Fruit fly (Drosophila melanogaster) whole organism, embryonic: Measurements from ENCODE around the gene Ppi1.
A peak's percentile ranks its signal among the peaks of the same experiment; 100 is the strongest.

Experiments
- Ada2b ChIP-seq: fragments of 200-800 bp; sonication (Bioruptor generic); IDR thresholded peaks from 2 replicates; pipeline ENCODE4 v1.3.6; 2022; ENCODE audit warnings: missing biosample characterization, missing genetic modification characterization
- Antp ChIP-seq: fragments of 200-800 bp; sonication (Bioruptor generic); optimal IDR thresholded peaks from 3 replicates; lab custom pipeline; 2016; ENCODE audit warnings: missing biosample characterization, missing genetic modification characterization
- Atf3 ChIP-seq: fragments of 200-800 bp; sonication (Bioruptor generic); optimal IDR thresholded peaks from 3 replicates; lab custom pipeline; 2016; ENCODE audit warnings: missing biosample characterization, missing genetic modification characterization
- BtbVII ChIP-seq: fragments of 200-800 bp; sonication (Bioruptor generic); optimal IDR thresholded peaks from 3 replicates; lab custom pipeline; 2017; ENCODE audit warnings: missing biosample characterization, mild to moderate bottlenecking, missing genetic modification characterization
- CG10366 ChIP-seq: fragments of 200-800 bp; sonication (Bioruptor generic); IDR thresholded peaks from 2 replicates; pipeline ENCODE4 v1.3.6; 2022; ENCODE audit warnings: missing biosample characterization, missing genetic modification characterization
- CG13624 ChIP-seq: fragments of 200-800 bp; sonication (Bioruptor generic); optimal IDR thresholded peaks from 2 replicates; lab custom pipeline; 2016; ENCODE audit warnings: missing biosample characterization, missing genetic modification characterization
- CG14667 ChIP-seq: fragments of 200-800 bp; sonication (Bioruptor generic); IDR thresholded peaks from 2 replicates; pipeline ENCODE4 v1.3.6; 2022; ENCODE audit warnings: missing biosample characterization, missing genetic modification characterization
- CG15073 ChIP-seq: fragments of 200-800 bp; sonication (Bioruptor generic); optimal IDR thresholded peaks from 2 replicates; lab custom pipeline; 2016; ENCODE audit warnings: missing biosample characterization, missing genetic modification characterization
- CG1529 ChIP-seq: fragments of 200-800 bp; sonication (Bioruptor generic); optimal IDR thresholded peaks from 3 replicates; lab custom pipeline; 2018; ENCODE audit warnings: missing biosample characterization, missing genetic modification characterization
- CG15479 ChIP-seq: fragments of 200-800 bp; sonication (Bioruptor generic); optimal IDR thresholded peaks from 3 replicates; lab custom pipeline; 2019; ENCODE audit warnings: missing biosample characterization, mild to moderate bottlenecking, missing genetic modification characterization, moderate library complexity
- CG1603 ChIP-seq: fragments of 200-800 bp; sonication (Bioruptor generic); optimal IDR thresholded peaks from 2 replicates; lab custom pipeline; 2019; ENCODE audit warnings: missing biosample characterization, mild to moderate bottlenecking, missing genetic modification characterization, moderate library complexity
- CG16863 ChIP-seq: fragments of 200-800 bp; sonication (Bioruptor generic); optimal IDR thresholded peaks from 3 replicates; lab custom pipeline; 2016; ENCODE audit warnings: missing biosample characterization, missing genetic modification characterization
- CG18011 ChIP-seq: fragments of 200-800 bp; sonication (Bioruptor generic); optimal IDR thresholded peaks from 2 replicates; lab custom pipeline; 2017; ENCODE audit warnings: missing biosample characterization, missing genetic modification characterization, mild to moderate bottlenecking, moderate library complexity, missing genotype
- CG18476 ChIP-seq: fragments of 200-800 bp; sonication (Bioruptor generic); optimal IDR thresholded peaks from 2 replicates; lab custom pipeline; 2016; ENCODE audit warnings: missing biosample characterization, mild to moderate bottlenecking, missing genetic modification characterization
- CG2202 ChIP-seq: fragments of 200-800 bp; sonication (Bioruptor generic); optimal IDR thresholded peaks from 2 replicates; lab custom pipeline; 2018; ENCODE audit warnings: missing biosample characterization, mild to moderate bottlenecking, missing genetic modification characterization
- CG32532 ChIP-seq: fragments of 200-800 bp; sonication (Bioruptor generic); IDR thresholded peaks from 2 replicates; pipeline ENCODE4 v1.3.6; 2022; ENCODE audit warnings: missing biosample characterization, missing genetic modification characterization
- CG4424 ChIP-seq: fragments of 200-800 bp; sonication (Bioruptor generic); optimal IDR thresholded peaks from 3 replicates; lab custom pipeline; 2016; ENCODE audit warnings: missing biosample characterization, missing genetic modification characterization
- CG4820 ChIP-seq: fragments of 200-800 bp; sonication (Bioruptor generic); optimal IDR thresholded peaks from 3 replicates; lab custom pipeline; 2016; ENCODE audit warnings: missing biosample characterization, missing genetic modification characterization
- CG5953 ChIP-seq: fragments of 200-800 bp; sonication (Bioruptor generic); IDR thresholded peaks from 2 replicates; pipeline ENCODE4 v1.3.6; 2022; ENCODE audit warnings: missing biosample characterization, missing genetic modification characterization
- CG8290 ChIP-seq, 3 experiments: fragments of 200-800 bp; sonication (Bioruptor generic); optimal IDR thresholded peaks; 2 replicates each; lab custom pipeline; 2016 to 2019; ENCODE audit warnings: missing biosample characterization in 3 of 3, missing genetic modification characterization in 3 of 3, mild to moderate bottlenecking in 2 of 3, moderate library complexity in 1 of 3
- D19B ChIP-seq: fragments of 200-800 bp; sonication (Bioruptor generic); optimal IDR thresholded peaks from 2 replicates; lab custom pipeline; 2017; ENCODE audit warnings: missing biosample characterization, mild to moderate bottlenecking, missing genetic modification characterization
- Dfd ChIP-seq, 2 experiments: fragments of >200 bp; optimal IDR thresholded peaks; 2 replicates each; lab custom pipeline; 2017; ENCODE audit warnings: missing biosample characterization in 2 of 2, missing genetic modification characterization in 2 of 2
- Drgx ChIP-seq: fragments of 200-800 bp; sonication (Bioruptor generic); IDR thresholded peaks from 2 replicates; pipeline ENCODE4 v1.3.6; 2022; ENCODE audit warnings: missing biosample characterization, missing genetic modification characterization
- Fer1 ChIP-seq: fragments of 200-800 bp; sonication (Bioruptor generic); optimal IDR thresholded peaks from 2 replicates; lab custom pipeline; 2017; ENCODE audit warnings: missing biosample characterization, mild to moderate bottlenecking, missing genetic modification characterization
- Gug ChIP-seq: fragments of 200-800 bp; sonication (Bioruptor generic); IDR thresholded peaks from 4 replicates; pipeline ENCODE4 v1.3.6; 2022; ENCODE audit warnings: missing biosample characterization, missing genetic modification characterization
- HLH4C ChIP-seq: fragments of 200-800 bp; sonication (Bioruptor generic); IDR thresholded peaks from 3 replicates; pipeline ENCODE4 v1.3.6; 2022; ENCODE audit warnings: missing biosample characterization, missing genetic modification characterization; ENCODE audit not compliant: partially characterized antibody
- Hey ChIP-seq: fragments of 200-800 bp; sonication (Bioruptor generic); optimal IDR thresholded peaks from 3 replicates; lab custom pipeline; 2018; ENCODE audit warnings: missing biosample characterization, mild to moderate bottlenecking, missing genetic modification characterization
- Lim3 ChIP-seq: fragments of 200-800 bp; sonication (Bioruptor generic); IDR thresholded peaks from 2 replicates; pipeline ENCODE4 v1.3.6; 2022; ENCODE audit warnings: missing biosample characterization, missing genetic modification characterization
- Nf-YB ChIP-seq: fragments of 200-800 bp; sonication (Bioruptor generic); optimal IDR thresholded peaks from 3 replicates; lab custom pipeline; 2019; ENCODE audit warnings: missing biosample characterization, mild to moderate bottlenecking, missing genetic modification characterization, moderate library complexity
- Nf-YC ChIP-seq: fragments of 200-800 bp; optimal IDR thresholded peaks from 3 replicates; lab custom pipeline; 2019; ENCODE audit warnings: missing biosample characterization, mild to moderate bottlenecking, missing genetic modification characterization, moderate library complexity
- Opbp ChIP-seq: fragments of 200-800 bp; sonication (Bioruptor generic); IDR thresholded peaks from 3 replicates; pipeline ENCODE4 v1.3.6; 2022; ENCODE audit warnings: missing biosample characterization, missing genetic modification characterization; ENCODE audit not compliant: partially characterized antibody
- Rfx ChIP-seq: fragments of 200-800 bp; sonication (Bioruptor generic); IDR thresholded peaks from 2 replicates; pipeline ENCODE4 v1.3.6; 2022; ENCODE audit warnings: missing biosample characterization, missing genetic modification characterization
- Sin3A ChIP-seq: fragments of >200 bp; optimal IDR thresholded peaks from 2 replicates; lab custom pipeline; 2018
- ara ChIP-seq: fragments of 200-800 bp; sonication (Bioruptor generic); IDR thresholded peaks from 2 replicates; pipeline ENCODE4 v1.3.6; 2022; ENCODE audit warnings: missing biosample characterization, missing genetic modification characterization
- cwo ChIP-seq: fragments of 200-800 bp; sonication (Bioruptor generic); optimal IDR thresholded peaks from 3 replicates; lab custom pipeline; 2017; ENCODE audit warnings: missing biosample characterization, missing genetic modification characterization, mild to moderate bottlenecking, moderate library complexity, missing genetic modification reagents
- en ChIP-seq: fragments of 200-800 bp; sonication (Bioruptor generic); optimal IDR thresholded peaks from 2 replicates; lab custom pipeline; 2016; ENCODE audit warnings: missing biosample characterization, missing genetic modification characterization
- esg ChIP-seq: fragments of 200-800 bp; sonication (Bioruptor generic); conservative IDR thresholded peaks from 2 replicates; pipeline ENCODE4 v1.3.6; 2022; ENCODE audit warnings: missing biosample characterization, missing genetic modification characterization
- gro ChIP-seq: fragments of 200-800 bp; sonication (Bioruptor generic); optimal IDR thresholded peaks from 2 replicates; lab custom pipeline; 2016; ENCODE audit warnings: missing biosample characterization, missing genetic modification characterization
- lab ChIP-seq: fragments of 200-800 bp; sonication (Bioruptor generic); optimal IDR thresholded peaks from 3 replicates; lab custom pipeline; 2017; ENCODE audit warnings: missing biosample characterization, missing genetic modification characterization, mild to moderate bottlenecking, moderate library complexity, missing genetic modification reagents
- nau ChIP-seq: fragments of 200-800 bp; sonication (Bioruptor generic); optimal IDR thresholded peaks from 3 replicates; lab custom pipeline; 2017; ENCODE audit warnings: missing biosample characterization, mild to moderate bottlenecking, missing genetic modification characterization, missing genetic modification reagents
- odd ChIP-seq: fragments of 200-800 bp; sonication (Bioruptor generic); optimal IDR thresholded peaks from 2 replicates; lab custom pipeline; 2017; ENCODE audit warnings: missing biosample characterization, mild to moderate bottlenecking, missing genetic modification characterization
- pb ChIP-seq: fragments of 200-800 bp; sonication (Bioruptor generic); optimal IDR thresholded peaks from 3 replicates; lab custom pipeline; 2016; ENCODE audit warnings: missing biosample characterization, missing genetic modification characterization
- pho ChIP-seq: fragments of 200-800 bp; sonication (Bioruptor generic); optimal IDR thresholded peaks from 2 replicates; lab custom pipeline; 2016; ENCODE audit warnings: missing biosample characterization, missing genetic modification characterization
- pnt ChIP-seq: fragments of 200-800 bp; sonication (Bioruptor generic); optimal IDR thresholded peaks from 3 replicates; lab custom pipeline; 2016; ENCODE audit warnings: missing biosample characterization, missing genetic modification characterization
- scrt ChIP-seq: fragments of 200-800 bp; sonication (Bioruptor generic); optimal IDR thresholded peaks from 2 replicates; lab custom pipeline; 2018; ENCODE audit warnings: missing biosample characterization, mild to moderate bottlenecking, missing genetic modification characterization, moderate library complexity
- sd ChIP-seq: fragments of 200-800 bp; sonication (Bioruptor generic); optimal IDR thresholded peaks from 3 replicates; lab custom pipeline; 2018; ENCODE audit warnings: missing biosample characterization, mild to moderate bottlenecking, missing genetic modification characterization, moderate library complexity
- stc ChIP-seq: fragments of 200-800 bp; sonication (Bioruptor generic); IDR thresholded peaks from 2 replicates; pipeline ENCODE4 v1.3.6; 2022; ENCODE audit warnings: missing biosample characterization, missing genetic modification characterization
- tna ChIP-seq: fragments of 200-800 bp; sonication (Bioruptor generic); IDR thresholded peaks from 2 replicates; pipeline ENCODE4 v1.3.6; 2022; ENCODE audit warnings: missing biosample characterization, missing genetic modification characterization; ENCODE audit not compliant: partially characterized antibody
- vvl ChIP-seq: fragments of 200-800 bp; sonication (Bioruptor generic); IDR thresholded peaks from 2 replicates; pipeline ENCODE4 v1.3.6; 2022; ENCODE audit warnings: missing biosample characterization, missing genetic modification characterization
- z ChIP-seq: fragments of 200-800 bp; sonication (Bioruptor generic); IDR thresholded peaks from 3 replicates; pipeline ENCODE4 v1.3.6; 2022; ENCODE audit warnings: missing biosample characterization, missing genetic modification characterization
- zen ChIP-seq: fragments of 200-800 bp; sonication (Bioruptor generic); optimal IDR thresholded peaks from 3 replicates; lab custom pipeline; 2018; ENCODE audit warnings: missing biosample characterization, mild to moderate bottlenecking, missing genetic modification characterization, moderate library complexity

The Ppi1 gene

dm6 chr3R:30099341-30099871 lies 29.5 kb downstream of the Ppi1 start (continued):
- TF ChIP-seq zen (tag; lab: Kevin White, UChicago) = no peak
- no peak for TF ChIP-seq Nf-YB (GFP tag; lab: Kevin White, UChicago)
- peak; percentile 11; the same call in 1 of the 2 replicates for TF ChIP-seq vvl (GFP tag; lab: Robert Waterston, UW)
- TF ChIP-seq scrt = no peak
- no peak; the same call in 2 of the 3 replicates for TF ChIP-seq HLH4C (GFP tag; lab: Robert Waterston, UW)
- no peak for TF ChIP-seq CG18011
- no peak for TF ChIP-seq ara
- no peak for TF ChIP-seq CG4820
- TF ChIP-seq z = peak; percentile 99
- no peak for TF ChIP-seq CG4424 (GFP tag; lab: Kevin White, UChicago)
- no peak for TF ChIP-seq CG15073
- TF ChIP-seq CG1603 (tag; lab: Kevin White, UChicago) = no peak
- no peak for TF ChIP-seq pho
- TF ChIP-seq Gug (GFP tag; lab: Robert Waterston, UW) = no peak
- no peak for TF ChIP-seq CG13624
- TF ChIP-seq CG18476 (GFP tag; lab: Kevin White, UChicago) = no peak
- no peak for TF ChIP-seq CG2202
- no peak for TF ChIP-seq sd (tag; lab: Kevin White, UChicago)
- TF ChIP-seq Fer1 (GFP tag; lab: Kevin White, UChicago) = no peak
- TF ChIP-seq pb = no peak
- TF ChIP-seq CG8290 (GFP tag; optimal IDR thresholded peaks at IDR 0.05; lab: Kevin White, UChicago) = no peak
- no peak for TF ChIP-seq CG8290 (tag; optimal IDR thresholded peaks at IDR 0.05; lab: Kevin White, UChicago)
- TF ChIP-seq Dfd (GFP tag; optimal IDR thresholded peaks at IDR 0.05; lab: Kevin White, UChicago) = no peak
- TF ChIP-seq CG14667 = no peak
- peak; percentile 42; the same call in 1 of the 3 replicates for TF ChIP-seq Opbp (GFP tag; lab: Robert Waterston, UW)
- TF ChIP-seq Sin3A (lab: Kevin White, UChicago) = no peak
- TF ChIP-seq pnt = no peak
- TF ChIP-seq Antp = no peak
- TF ChIP-seq en (GFP tag; lab: Kevin White, UChicago) = no peak
- TF ChIP-seq Hey (tag; lab: Kevin White, UChicago) = no peak
- TF ChIP-seq stc (GFP tag; lab: Robert Waterston, UW) = no peak
- peak; percentile 41; the same call in 1 of the 2 replicates for TF ChIP-seq CG32532
- no peak for TF ChIP-seq Rfx (GFP tag; lab: Robert Waterston, UW)
- TF ChIP-seq BtbVII (GFP tag; lab: Kevin White, UChicago) = no peak
- TF ChIP-seq Drgx (GFP tag; lab: Robert Waterston, UW) = peak; percentile 77
- TF ChIP-seq D19B (GFP tag; lab: Kevin White, UChicago) = no peak
- TF ChIP-seq CG16863 (GFP tag; lab: Kevin White, UChicago) = no peak
- TF ChIP-seq CG10366 (GFP tag; lab: Robert Waterston, UW) = no peak
- TF ChIP-seq CG5953 (GFP tag; lab: Robert Waterston, UW) = no peak
- no peak for TF ChIP-seq Nf-YC (tag; lab: Kevin White, UChicago)
- TF ChIP-seq tna = peak; percentile 28; the same call in 1 of the 2 replicates
- no peak for TF ChIP-seq esg (GFP tag; lab: Robert Waterston, UW)
- no peak for TF ChIP-seq Lim3 (GFP tag; lab: Robert Waterston, UW)
- TF ChIP-seq nau (GFP tag; lab: Kevin White, UChicago) = no peak
- peak; percentile 47 for TF ChIP-seq gro (GFP tag; lab: Kevin White, UChicago)
- no peak for TF ChIP-seq lab (GFP tag; lab: Kevin White, UChicago)
- no peak for TF ChIP-seq Atf3 (GFP tag; lab: Kevin White, UChicago)
- TF ChIP-seq CG1529 (GFP tag; lab: Kevin White, UChicago) = no peak
- TF ChIP-seq odd (GFP tag; lab: Kevin White, UChicago) = no peak
- TF ChIP-seq cwo = no peak
- TF ChIP-seq Ada2b (GFP tag; lab: Robert Waterston, UW) = no peak
- no peak for TF ChIP-seq CG15479 (GFP tag; lab: Kevin White, UChicago)
